Fruit fly (Drosophila melanogaster) whole organism, embryonic: Measurements from ENCODE around the gene Spc25.

Source experiments
- Ada2b ChIP-seq: fragments of 200-800 bp; sonication (Bioruptor generic); IDR thresholded peaks from 2 replicates; pipeline ENCODE4 v1.3.6; 2022; ENCODE audit warnings: missing biosample characterization, missing genetic modification characterization
- Asciz ChIP-seq: fragments of 200-800 bp; sonication (Bioruptor generic); optimal IDR thresholded peaks from 2 replicates; lab custom pipeline; 2017; ENCODE audit warnings: missing biosample characterization, mild to moderate bottlenecking, missing genetic modification characterization, missing genetic modification reagents
- Awh ChIP-seq: fragments of 200-800 bp; sonication (Bioruptor generic); IDR thresholded peaks from 2 replicates; pipeline ENCODE4, ENCODE4 v1.3.6; 2022; ENCODE audit warnings: missing biosample characterization, missing genetic modification characterization
- B-H2 ChIP-seq: fragments of 200-800 bp; sonication (Bioruptor generic); optimal IDR thresholded peaks from 2 replicates; lab custom pipeline; 2018; ENCODE audit warnings: missing biosample characterization, mild to moderate bottlenecking, missing genetic modification characterization
- Blimp-1 ChIP-seq: fragments of 200-800 bp; sonication (Bioruptor generic); optimal IDR thresholded peaks from 3 replicates; lab custom pipeline; 2018; ENCODE audit warnings: missing biosample characterization, missing genetic modification characterization, mild to moderate bottlenecking, moderate library complexity, missing genetic modification reagents
- BtbVII ChIP-seq: fragments of 200-800 bp; sonication (Bioruptor generic); optimal IDR thresholded peaks from 3 replicates; lab custom pipeline; 2017; ENCODE audit warnings: missing biosample characterization, mild to moderate bottlenecking, missing genetic modification characterization
- CG10147 ChIP-seq: fragments of 200-800 bp; sonication (Bioruptor generic); optimal IDR thresholded peaks from 2 replicates; lab custom pipeline; 2019; ENCODE audit warnings: missing biosample characterization, mild to moderate bottlenecking, missing genetic modification characterization, moderate library complexity
- CG10462 ChIP-seq: fragments of 200-800 bp; sonication (Bioruptor generic); optimal IDR thresholded peaks from 2 replicates; lab custom pipeline; 2016; ENCODE audit warnings: missing biosample characterization, missing genetic modification characterization
- CG11456 ChIP-seq: fragments of 200-800 bp; sonication (Bioruptor generic); IDR thresholded peaks from 3 replicates; pipeline ENCODE4 v1.3.6; 2022; ENCODE audit warnings: missing biosample characterization, missing genetic modification characterization
- CG14965 ChIP-seq: fragments of 200-800 bp; sonication (Bioruptor generic); optimal IDR thresholded peaks from 2 replicates; lab custom pipeline; 2016; ENCODE audit warnings: missing biosample characterization, missing genetic modification characterization, borderline replicate concordance
- CG1647 ChIP-seq: fragments of 200-800 bp; sonication (Bioruptor generic); optimal IDR thresholded peaks from 3 replicates; lab custom pipeline; 2016; ENCODE audit warnings: missing biosample characterization, missing genetic modification characterization
- CG2199 ChIP-seq: fragments of 200-800 bp; sonication (Bioruptor generic); IDR thresholded peaks from 3 replicates; pipeline ENCODE4 v1.3.6; 2022; ENCODE audit warnings: missing biosample characterization, missing genetic modification characterization
- CG42726 ChIP-seq: fragments of 200-800 bp; sonication (Bioruptor generic); IDR thresholded peaks from 2 replicates; pipeline ENCODE4 v1.3.6; 2022; ENCODE audit warnings: missing biosample characterization, missing genetic modification characterization; ENCODE audit not compliant: partially characterized antibody
- CG7271 ChIP-seq: fragments of 200-800 bp; sonication (Bioruptor generic); optimal IDR thresholded peaks from 2 replicates; lab custom pipeline; 2018; ENCODE audit warnings: missing biosample characterization, mild to moderate bottlenecking, missing genetic modification characterization, moderate library complexity
- CG7928 ChIP-seq: fragments of 200-800 bp; sonication (Bioruptor generic); optimal IDR thresholded peaks from 2 replicates; lab custom pipeline; 2017; ENCODE audit warnings: missing biosample characterization, mild to moderate bottlenecking, missing genetic modification characterization
- CG8924 ChIP-seq: fragments of 200-800 bp; optimal IDR thresholded peaks from 3 replicates; lab custom pipeline; 2019; ENCODE audit warnings: missing biosample characterization, mild to moderate bottlenecking, missing genetic modification characterization, moderate library complexity
- Dip2 ChIP-seq: fragments of 200-800 bp; sonication (Bioruptor generic); IDR thresholded peaks from 2 replicates; pipeline ENCODE4 v1.3.6; 2022; ENCODE audit warnings: missing biosample characterization, missing genetic modification characterization
- Dref ChIP-seq: fragments of 200-800 bp; sonication (Bioruptor generic); IDR thresholded peaks from 2 replicates; pipeline ENCODE4 v1.3.6; 2022; ENCODE audit warnings: missing biosample characterization, missing genetic modification characterization
- Eip74EF ChIP-seq, 2 experiments: fragments of 200-800 bp in 1 of 2; fragments of >200 bp in 1 of 2; sonication (Bioruptor generic) in 1 of 2; optimal IDR thresholded peaks; 2 replicates each; lab custom pipeline; 2017 to 2019; ENCODE audit warnings: missing biosample characterization in 2 of 2, missing genetic modification characterization in 2 of 2, mild to moderate bottlenecking in 1 of 2, moderate library complexity in 1 of 2
- H2.0 ChIP-seq: fragments of 200-800 bp; sonication (Bioruptor generic); IDR thresholded peaks from 2 replicates; pipeline ENCODE4 v1.3.6; 2022; ENCODE audit warnings: missing biosample characterization, missing genetic modification characterization
- Hey ChIP-seq: fragments of 200-800 bp; sonication (Bioruptor generic); optimal IDR thresholded peaks from 3 replicates; lab custom pipeline; 2018; ENCODE audit warnings: missing biosample characterization, mild to moderate bottlenecking, missing genetic modification characterization
- HmgZ ChIP-seq: fragments of 200-800 bp; sonication (Bioruptor generic); optimal IDR thresholded peaks from 2 replicates; lab custom pipeline; 2018; ENCODE audit warnings: missing biosample characterization, mild to moderate bottlenecking, missing genetic modification characterization
- NC2β ChIP-seq: fragments of 200-800 bp; sonication (Bioruptor generic); optimal IDR thresholded peaks from 2 replicates; lab custom pipeline; 2016; ENCODE audit warnings: missing biosample characterization, missing genetic modification characterization
- NFAT ChIP-seq: fragments of 200-800 bp; sonication (Bioruptor generic); IDR thresholded peaks from 2 replicates; pipeline ENCODE4 v1.3.6; 2022; ENCODE audit warnings: missing biosample characterization, missing genetic modification characterization
- Oli ChIP-seq: fragments of 200-800 bp; sonication (Bioruptor generic); optimal IDR thresholded peaks from 2 replicates; lab custom pipeline; 2018; ENCODE audit warnings: missing biosample characterization, mild to moderate bottlenecking, missing genetic modification characterization, moderate library complexity
- Ravus ChIP-seq: fragments of 200-800 bp; sonication (Bioruptor generic); IDR thresholded peaks from 2 replicates; pipeline ENCODE4 v1.3.6; 2022; ENCODE audit warnings: missing biosample characterization, missing genetic modification characterization
- Side ChIP-seq: fragments of 200-800 bp; sonication (Bioruptor generic); optimal IDR thresholded peaks from 2 replicates; lab custom pipeline; 2016; ENCODE audit warnings: missing biosample characterization, missing genetic modification characterization
- Six4 ChIP-seq: fragments of 200-800 bp; sonication (Bioruptor generic); optimal IDR thresholded peaks from 2 replicates; lab custom pipeline; 2016; ENCODE audit warnings: missing biosample characterization, missing genetic modification characterization
- Sox100B ChIP-seq: fragments of 200-800 bp; sonication (Bioruptor generic); optimal IDR thresholded peaks from 3 replicates; lab custom pipeline; 2018; ENCODE audit warnings: missing biosample characterization, mild to moderate bottlenecking, missing genetic modification characterization
- Sry-δ ChIP-seq: fragments of 200-800 bp; sonication (Bioruptor generic); optimal IDR thresholded peaks from 2 replicates; lab custom pipeline; 2016; ENCODE audit warnings: missing biosample characterization, missing genetic modification characterization
- TFAM ChIP-seq: fragments of 200-800 bp; sonication (Bioruptor generic); optimal IDR thresholded peaks from 2 replicates; lab custom pipeline; 2017; ENCODE audit warnings: missing biosample characterization, missing genetic modification characterization, inconsistent platforms
- bcd ChIP-seq: fragments of 200-800 bp; sonication (Bioruptor generic); optimal IDR thresholded peaks from 2 replicates; lab custom pipeline; 2017; ENCODE audit warnings: missing biosample characterization, mild to moderate bottlenecking, missing genetic modification characterization
- crol ChIP-seq: fragments of 200-800 bp; sonication (Bioruptor generic); IDR thresholded peaks from 2 replicates; pipeline ENCODE4 v1.3.6; 2022; ENCODE audit warnings: missing biosample characterization, missing genetic modification characterization
- disco-r ChIP-seq: fragments of 200-800 bp; sonication (Bioruptor generic); optimal IDR thresholded peaks from 2 replicates; lab custom pipeline; 2016; ENCODE audit warnings: missing biosample characterization, missing genetic modification characterization
- dm ChIP-seq: fragments of 200-800 bp; sonication (Bioruptor generic); optimal IDR thresholded peaks from 3 replicates; lab custom pipeline; 2016; ENCODE audit warnings: missing biosample characterization, missing genetic modification characterization
- dpn ChIP-seq, 2 experiments: fragments of 200-800 bp; sonication (Bioruptor generic); optimal IDR thresholded peaks; 3 replicates each; lab custom pipeline; 2016; ENCODE audit warnings: missing biosample characterization in 2 of 2, missing genetic modification characterization in 2 of 2
- emc ChIP-seq: fragments of 200-800 bp; sonication (Bioruptor generic); optimal IDR thresholded peaks from 2 replicates; lab custom pipeline; 2016; ENCODE audit warnings: missing biosample characterization, missing genetic modification characterization
- ewg ChIP-seq: fragments of 200-800 bp; sonication (Bioruptor generic); optimal IDR thresholded peaks from 3 replicates; lab custom pipeline; 2017; ENCODE audit warnings: mild to moderate bottlenecking, missing biosample characterization, missing genetic modification reagents, missing genetic modification characterization
- knrl ChIP-seq: fragments of 200-800 bp; sonication (Bioruptor generic); IDR thresholded peaks from 3 replicates; pipeline ENCODE4 v1.3.6; 2022; ENCODE audit warnings: missing biosample characterization, missing genetic modification characterization; ENCODE audit not compliant: partially characterized antibody
- lab ChIP-seq: fragments of 200-800 bp; sonication (Bioruptor generic); optimal IDR thresholded peaks from 3 replicates; lab custom pipeline; 2017; ENCODE audit warnings: missing biosample characterization, missing genetic modification characterization, mild to moderate bottlenecking, moderate library complexity, missing genetic modification reagents
- lbe ChIP-seq: fragments of 200-800 bp; sonication (Bioruptor generic); optimal IDR thresholded peaks from 2 replicates; lab custom pipeline; 2016; ENCODE audit warnings: missing biosample characterization, mild to moderate bottlenecking, missing genetic modification characterization
- mld ChIP-seq: fragments of 200-800 bp; sonication (Bioruptor generic); IDR thresholded peaks from 3 replicates; pipeline ENCODE4 v1.3.6; 2022; ENCODE audit warnings: missing biosample characterization, missing genetic modification characterization; ENCODE audit not compliant: partially characterized antibody
- odd ChIP-seq: fragments of 200-800 bp; sonication (Bioruptor generic); optimal IDR thresholded peaks from 2 replicates; lab custom pipeline; 2017; ENCODE audit warnings: missing biosample characterization, mild to moderate bottlenecking, missing genetic modification characterization
- slbo ChIP-seq: fragments of 200-800 bp; sonication (Bioruptor generic); IDR thresholded peaks from 2 replicates; pipeline ENCODE4 v1.3.6; 2022; ENCODE audit warnings: missing biosample characterization, missing genetic modification characterization
- slp2 ChIP-seq: fragments of 200-800 bp; sonication (Bioruptor generic); optimal IDR thresholded peaks from 2 replicates; lab custom pipeline; 2016; ENCODE audit warnings: missing biosample characterization, missing genetic modification characterization
- stc ChIP-seq: fragments of 200-800 bp; sonication (Bioruptor generic); IDR thresholded peaks from 2 replicates; pipeline ENCODE4 v1.3.6; 2022; ENCODE audit warnings: missing biosample characterization, missing genetic modification characterization
- tx ChIP-seq: fragments of 200-800 bp; sonication (Bioruptor generic); optimal IDR thresholded peaks from 2 replicates; lab custom pipeline; 2016; ENCODE audit warnings: missing biosample characterization, missing genetic modification characterization
- yki ChIP-seq: fragments of >200 bp; optimal IDR thresholded peaks from 3 replicates; lab custom pipeline; 2018
- z ChIP-seq: fragments of 200-800 bp; sonication (Bioruptor generic); IDR thresholded peaks from 3 replicates; pipeline ENCODE4 v1.3.6; 2022; ENCODE audit warnings: missing biosample characterization, missing genetic modification characterization

Gene Spc25

dm6 chr3R:12960929-12961855 is at the start of gene Spc25 (continued):
- TF ChIP-seq knrl (GFP tag; lab: Robert Waterston, UW) (peak; percentile 95), B-H2 (GFP tag; lab: Kevin White, UChicago) (no peak), Sox100B (no peak), slp2 (peak; percentile 50), Ravus (GFP tag; lab: Robert Waterston, UW) (no peak), CG7928 (no peak), CG42726 (GFP tag; lab: Robert Waterston, UW) (peak; percentile 96), BtbVII (GFP tag; lab: Kevin White, UChicago) (peak; percentile 20), disco-r (GFP tag; lab: Kevin White, UChicago) (no peak), emc (peak; percentile 40), slbo (peak; percentile 87), dm (peak; percentile 43), Asciz (GFP tag; lab: Kevin White, UChicago) (no peak), CG1647 (GFP tag; lab: Kevin White, UChicago) (no peak), CG14965 (no peak), CG10147 (GFP tag; lab: Kevin White, UChicago) (no peak), Eip74EF (GFP tag; optimal IDR thresholded peaks at IDR 0.05; lab: Kevin White, UChicago) (no peak), tx (GFP tag; lab: Kevin White, UChicago) (peak; percentile 60), Oli (tag; lab: Kevin White, UChicago) (no peak), Side (GFP tag; lab: Kevin White, UChicago) (peak; percentile 67), odd (no peak), TFAM (GFP tag; lab: Kevin White, UChicago) (no peak), crol (no peak), Dip2 (GFP tag; lab: Robert Waterston, UW) (no peak), Six4 (GFP tag; lab: Kevin White, UChicago) (no peak), NFAT (GFP tag; lab: Robert Waterston, UW) (peak; percentile 68), CG2199 (GFP tag; lab: Robert Waterston, UW) (peak; percentile 60; the same call in 1 of the 3 replicates), yki (lab: Kevin White, UChicago) (no peak), CG11456 (GFP tag; lab: Robert Waterston, UW) (peak; percentile 74), CG10462 (GFP tag; lab: Kevin White, UChicago) (no peak), Ada2b (GFP tag; lab: Robert Waterston, UW) (no peak), CG7271 (tag; lab: Kevin White, UChicago) (no peak), dpn (GFP tag; optimal IDR thresholded peaks at IDR 0.05; lab: Kevin White, UChicago) (peak; percentile 67 to 68), z (GFP tag; lab: Robert Waterston, UW) (no peak), Hey (no peak), HmgZ (tag; lab: Kevin White, UChicago) (peak; percentile 61), ewg (GFP tag; lab: Kevin White, UChicago) (no peak), CG8924 (tag; lab: Kevin White, UChicago) (no peak), Awh (no peak), Dref (GFP tag; lab: Robert Waterston, UW) (peak; percentile 96), Blimp-1 (GFP tag; lab: Kevin White, UChicago) (no peak), lbe (GFP tag; lab: Kevin White, UChicago) (no peak), bcd (GFP tag; lab: Kevin White, UChicago) (no peak), stc (GFP tag; lab: Robert Waterston, UW) (0 out of 2 replicates have a peak, but pooled peaks have one; percentile 31), NC2β (GFP tag; lab: Kevin White, UChicago) (peak; percentile 24), lab (peak; percentile 23), Sry-δ (GFP tag; lab: Kevin White, UChicago) (peak; percentile 100), mld (GFP tag; lab: Robert Waterston, UW) (peak; percentile 86), H2.0 (GFP tag; lab: Robert Waterston, UW) (peak; percentile 38; the same call in 1 of the 2 replicates)
